Worm (Caenorhabditis elegans): ENCODE measurements around the gene dro-1.

DNA sequence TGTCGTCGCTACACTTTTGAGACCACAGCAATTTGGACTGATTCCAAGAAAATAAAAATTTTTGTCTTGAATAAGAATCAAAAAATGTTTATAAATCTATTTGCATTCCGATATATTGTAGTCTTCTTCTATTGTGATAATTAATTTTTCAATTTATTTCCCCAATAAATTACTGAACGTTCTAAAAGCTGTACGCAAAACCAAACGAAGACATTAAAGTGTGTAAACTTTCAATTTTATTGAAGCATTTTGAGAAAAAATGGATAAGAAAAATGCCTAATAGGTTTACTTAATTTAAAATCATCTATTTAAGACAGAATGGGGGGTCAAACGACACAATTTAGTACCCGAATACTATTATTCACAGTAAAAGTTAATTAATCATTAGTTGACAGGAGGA is 39.9 kb upstream of the dro-1 start:
- TF ChIP-seq ama-1 (optimal IDR thresholded peaks at IDR 0.05) (no peak), ama-1 (GFP tag; optimal IDR thresholded peaks at IDR 0.05) (peak in 1 of 2 experiments; percentile 51), F10E7.11 (tag; optimal IDR thresholded peaks at IDR 0.05) (no peak), egl-18 (GFP tag; IDR thresholded peaks at IDR 0.05) (no peak), lin-54 (GFP tag; optimal IDR thresholded peaks at IDR 0.05) (peak; percentile 10), F33H1.4 (GFP tag; IDR thresholded peaks at IDR 0.05) (0 out of 2 replicates have a peak, but pooled peaks have one; percentile 7)
